Worm (Caenorhabditis elegans) whole organism, late embryonic: ENCODE data around the gene clc-7.

Source experiments
- ama-1 ChIP-seq: fragments of 150-350 bp; optimal IDR thresholded peaks from 2 replicates; lab custom pipeline; 2014
- ceh-31 ChIP-seq: sonication (generic microtip); optimal IDR thresholded peaks from 2 replicates; lab custom pipeline; 2016; ENCODE audit warnings: missing genetic modification characterization, missing compliant biosample characterization
- ets-4 ChIP-seq: sonication (generic microtip); optimal IDR thresholded peaks from 2 replicates; lab custom pipeline; 2016; ENCODE audit warnings: missing genetic modification characterization, missing compliant biosample characterization
- hlh-30 ChIP-seq: sonication (generic microtip); optimal IDR thresholded peaks from 2 replicates; lab custom pipeline; 2017; ENCODE audit warnings: antibody characterized with exemption, missing genetic modification characterization, missing compliant biosample characterization; ENCODE audit not compliant: insufficient read depth
- madf-2 ChIP-seq: sonication (generic microtip); optimal IDR thresholded peaks from 2 replicates; lab custom pipeline; 2017; ENCODE audit warnings: missing genetic modification characterization, missing compliant biosample characterization
- nfya-1 ChIP-seq: sonication (generic microtip); optimal IDR thresholded peaks from 2 replicates; lab custom pipeline; 2017; ENCODE audit warnings: missing genetic modification characterization, mild to moderate bottlenecking, missing compliant biosample characterization, antibody characterized with exemption, moderate library complexity
- nhr-11 ChIP-seq: fragments of 150-350 bp; optimal IDR thresholded peaks from 2 replicates; lab custom pipeline; 2014; ENCODE audit warnings: missing biosample characterization, missing genetic modification characterization
- sox-4 ChIP-seq: sonication (generic microtip); optimal IDR thresholded peaks from 2 replicates; lab custom pipeline; 2017; ENCODE audit warnings: mild to moderate bottlenecking, missing genetic modification characterization, inconsistent platforms, missing compliant biosample characterization

DNA sequence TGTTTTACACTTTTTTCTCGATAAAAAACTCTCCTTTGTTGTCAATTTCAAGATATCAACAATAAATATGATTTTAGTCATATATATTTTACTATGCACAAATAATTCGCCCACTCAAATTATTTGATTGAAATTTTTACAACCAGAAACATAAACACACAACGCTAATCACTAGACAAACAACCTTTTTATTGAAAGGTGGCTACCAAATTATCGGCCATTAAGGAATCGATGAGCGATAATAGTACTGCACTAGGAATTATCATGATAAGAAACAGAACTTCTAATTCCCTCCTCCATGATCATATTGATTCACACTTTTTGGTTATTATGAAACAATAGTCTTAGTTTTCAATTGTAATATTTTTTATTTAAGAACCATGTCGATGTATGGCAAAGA is 41.2 kb downstream of the clc-7 start, which contains the start of gene C42D8.1:
- no peak for TF ChIP-seq ceh-31 (tag; lab: Kevin White, UChicago)
- TF ChIP-seq madf-2 (tag; lab: Kevin White, UChicago) = no peak
- TF ChIP-seq sox-4 (tag; lab: Kevin White, UChicago) = no peak
- no peak for TF ChIP-seq nhr-11 (tag; lab: Kevin White, UChicago)
- no peak for TF ChIP-seq hlh-30 (tag; lab: Kevin White, UChicago)
- TF ChIP-seq ets-4 (tag; lab: Kevin White, UChicago) = no peak
- TF ChIP-seq ama-1 (lab: Kevin White, UChicago) = no peak
- TF ChIP-seq nfya-1 = no peak
